Worm (Caenorhabditis elegans): ENCODE results near the gene clec-252.

DNA sequence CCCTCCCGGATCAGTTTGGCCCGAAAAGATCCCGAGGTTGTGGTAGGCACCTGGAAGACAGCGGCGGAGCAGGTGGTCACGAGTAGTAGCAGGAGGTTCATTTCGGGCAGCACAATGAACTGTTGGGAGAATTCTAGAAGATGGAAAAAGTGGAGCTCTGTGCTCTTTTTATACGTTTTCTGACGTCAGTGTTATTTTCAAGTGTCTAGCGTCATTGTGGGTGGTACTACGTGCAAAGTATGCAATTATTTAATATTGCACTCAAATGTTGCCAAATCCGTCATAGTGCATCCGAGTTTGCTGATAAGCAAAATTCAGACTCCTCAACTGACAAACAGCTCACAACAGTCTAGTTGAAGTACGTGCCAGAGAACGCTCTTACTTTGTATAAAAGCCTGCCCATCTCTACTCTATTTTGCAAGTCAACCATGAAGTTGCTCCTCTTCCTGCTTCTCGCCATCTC is 17.0 kb downstream of the clec-252 start, which contains the start of the genes asp-18 and scl-19:
- TF ChIP-seq ztf-11 (tag; optimal IDR thresholded peaks at IDR 0.05) (no peak), unc-39 (tag; optimal IDR thresholded peaks at IDR 0.05) (no peak), nhr-67 (tag; optimal IDR thresholded peaks at IDR 0.05) (no peak), fkh-10 (GFP tag; optimal IDR thresholded peaks at IDR 0.05) (no peak), nhr-77 (tag; optimal IDR thresholded peaks at IDR 0.05) (no peak), pha-4 (tag; optimal IDR thresholded peaks at IDR 0.05) (no peak), ceh-9 (tag; optimal IDR thresholded peaks at IDR 0.05) (no peak), nhr-28 (tag; optimal IDR thresholded peaks at IDR 0.05) (no peak), R02D3.7 (tag; optimal IDR thresholded peaks at IDR 0.05) (no peak), snpc-4 (tag; optimal IDR thresholded peaks at IDR 0.05) (no peak), nhr-25 (tag; optimal IDR thresholded peaks at IDR 0.05) (no peak), ama-1 (optimal IDR thresholded peaks at IDR 0.05) (no peak), nhr-76 (tag; optimal IDR thresholded peaks at IDR 0.05) (no peak)
